Worm (Caenorhabditis elegans): ENCODE data around the gene srh-122.

Gene srh-122

DNA sequence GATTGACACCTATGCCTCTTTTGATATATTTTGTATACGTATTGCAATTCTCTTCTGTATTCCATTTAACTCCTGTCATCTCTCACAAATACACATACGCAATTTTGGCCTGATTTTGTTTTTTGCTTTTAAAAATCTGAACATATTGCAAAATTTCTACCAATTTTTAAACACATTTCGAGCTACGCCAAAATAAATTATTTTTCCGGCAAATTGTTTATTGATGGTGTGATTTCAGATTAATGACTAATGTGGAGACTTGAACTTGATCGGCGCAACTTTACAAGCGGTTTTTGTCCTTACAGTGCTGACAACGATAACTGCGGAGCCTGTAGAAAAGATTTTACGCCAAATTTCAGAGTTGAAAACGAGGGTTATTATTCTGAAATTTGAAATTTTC, 19.3 kb upstream of the srh-122 start:
- TF ChIP-seq syd-9 (tag; optimal IDR thresholded peaks at IDR 0.05) = no peak
- TF ChIP-seq pqm-1 (tag; optimal IDR thresholded peaks at IDR 0.05) = no peak
- TF ChIP-seq Y22D7AL.16 (tag; optimal IDR thresholded peaks at IDR 0.05) = no peak
- TF ChIP-seq C38D4.7 (GFP tag; optimal IDR thresholded peaks at IDR 0.05) = no peak
- no peak for TF ChIP-seq nfya-1 (tag; optimal IDR thresholded peaks at IDR 0.05)
- no peak for TF ChIP-seq unc-3 (GFP tag; conservative IDR thresholded peaks at IDR 0.05)
- no peak for TF ChIP-seq unc-3 (tag; optimal IDR thresholded peaks at IDR 0.05)
- no peak for TF ChIP-seq fkh-10 (GFP tag; optimal IDR thresholded peaks at IDR 0.05)
- no peak for TF ChIP-seq npax-4 (tag; optimal IDR thresholded peaks at IDR 0.05)
- TF ChIP-seq pros-1 (tag; optimal IDR thresholded peaks at IDR 0.05) = no peak
- TF ChIP-seq ceh-48 (tag; optimal IDR thresholded peaks at IDR 0.05) = no peak
- no peak for TF ChIP-seq ceh-24 (tag; optimal IDR thresholded peaks at IDR 0.05)
- no peak for TF ChIP-seq K09A11.1 (tag; optimal IDR thresholded peaks at IDR 0.05; ENCODE audit: insufficient read depth)
- TF ChIP-seq madf-2 (tag; optimal IDR thresholded peaks at IDR 0.05) = no peak
- no peak for TF ChIP-seq hlh-13 (GFP tag; optimal IDR thresholded peaks at IDR 0.05)
- TF ChIP-seq sox-4 (tag; optimal IDR thresholded peaks at IDR 0.05) = no peak

DNA sequence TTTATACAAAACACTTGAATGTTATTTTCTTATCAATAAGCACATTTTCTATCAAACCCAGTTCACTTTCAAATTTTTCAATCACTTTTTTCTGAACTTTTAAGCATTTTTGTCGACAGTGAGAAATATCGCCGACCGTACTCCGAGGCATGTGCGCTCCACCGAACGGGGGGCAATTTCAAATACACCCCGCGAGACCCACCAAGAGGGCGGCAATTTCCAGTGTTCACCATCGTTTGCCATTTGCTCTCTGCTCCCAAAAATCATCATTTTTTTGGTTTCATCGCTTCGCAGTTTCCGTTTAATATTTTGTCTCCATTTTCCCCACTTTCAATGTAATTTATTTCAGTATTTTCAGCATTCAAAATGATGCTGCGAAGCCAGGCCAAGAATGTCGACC, 17.5 kb upstream of the srh-122 start, which contains the start of gene cyb-3:
cyb-3 (plus strand) TSS at position 350 of the 400 bp plus-strand sequence.
- TF ChIP-seq pqm-1 (tag; optimal IDR thresholded peaks at IDR 0.05) = no peak
- TF ChIP-seq unc-3 (GFP tag; conservative IDR thresholded peaks at IDR 0.05) = no peak
- no peak for TF ChIP-seq unc-3 (tag; optimal IDR thresholded peaks at IDR 0.05)
- TF ChIP-seq ceh-31 (tag; optimal IDR thresholded peaks at IDR 0.05) = no peak
- TF ChIP-seq dmd-4 (tag; optimal IDR thresholded peaks at IDR 0.05; ENCODE audit: borderline replicate concordance) = no peak
- no peak for TF ChIP-seq fax-1 (tag; optimal IDR thresholded peaks at IDR 0.05)
- no peak for TF ChIP-seq unc-42 (tag; optimal IDR thresholded peaks at IDR 0.05)
- no peak for TF ChIP-seq hlh-15 (tag; optimal IDR thresholded peaks at IDR 0.05)
- no peak for TF ChIP-seq unc-55 (GFP tag; optimal IDR thresholded peaks at IDR 0.05)
- no peak for TF ChIP-seq nhr-11 (tag; optimal IDR thresholded peaks at IDR 0.05)
- TF ChIP-seq C38D4.7 (GFP tag; optimal IDR thresholded peaks at IDR 0.05) = no peak
- no peak for TF ChIP-seq ceh-6 (GFP tag; optimal IDR thresholded peaks at IDR 0.05)
- no peak for TF ChIP-seq gmeb-2 (tag; optimal IDR thresholded peaks at IDR 0.05)

DNA sequence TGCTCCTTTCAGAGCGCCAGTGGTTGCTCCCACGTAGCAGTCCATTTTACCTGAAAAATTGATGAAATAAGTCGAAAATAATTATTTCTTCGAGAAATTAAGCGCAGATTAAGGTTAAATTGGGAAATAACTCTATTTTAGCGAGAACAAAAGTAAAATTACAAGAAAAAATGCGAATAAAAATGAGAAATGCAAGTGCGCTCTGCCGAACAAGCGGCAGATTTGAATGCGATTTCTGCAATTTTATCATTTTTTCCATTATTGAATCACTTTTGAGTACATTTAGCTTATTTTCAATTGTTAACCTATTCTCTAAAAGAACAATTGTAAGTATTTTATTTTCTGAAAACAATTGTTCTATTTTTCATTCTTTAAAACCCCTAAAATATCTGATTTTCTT, 17.1 kb upstream of the srh-122 start, which contains the start of gene T06E6.1:
T06E6.1 (minus strand) TSS at position 56 of the 400 bp plus-strand sequence.
- TF ChIP-seq ama-1 (optimal IDR thresholded peaks at IDR 0.05) = no peak
- TF ChIP-seq unc-42 (tag; optimal IDR thresholded peaks at IDR 0.05) = no peak
- TF ChIP-seq ceh-9 (tag; optimal IDR thresholded peaks at IDR 0.05) = no peak
- no peak for TF ChIP-seq madf-2 (tag; optimal IDR thresholded peaks at IDR 0.05)
- no peak for TF ChIP-seq pros-1 (tag; optimal IDR thresholded peaks at IDR 0.05)
- no peak for TF ChIP-seq ceh-18 (tag; optimal IDR thresholded peaks at IDR 0.05)

DNA sequence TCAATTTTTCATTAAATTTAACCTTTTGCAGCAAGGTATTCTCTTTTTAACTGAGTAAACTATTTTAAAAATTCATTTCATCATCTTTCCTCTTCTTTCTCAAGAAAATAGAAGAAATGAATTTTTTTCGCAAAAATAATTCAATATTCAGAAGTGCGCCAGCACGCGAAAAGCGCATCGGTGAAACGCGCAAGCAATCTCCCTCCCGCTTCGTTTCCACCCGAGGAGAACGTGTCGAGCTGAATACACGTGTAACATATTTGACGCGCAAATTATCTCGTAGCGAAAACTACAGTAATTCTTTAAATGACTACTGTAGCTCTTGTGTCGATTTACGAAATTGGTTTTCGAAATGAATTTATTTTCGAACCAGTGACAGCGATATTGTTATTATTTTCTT, 14.3 kb upstream of the srh-122 start:
- TF ChIP-seq unc-3 (GFP tag; conservative IDR thresholded peaks at IDR 0.05) (no peak), unc-3 (tag; optimal IDR thresholded peaks at IDR 0.05) (no peak), K02D7.2 (tag; optimal IDR thresholded peaks at IDR 0.05) (no peak), unc-42 (tag; optimal IDR thresholded peaks at IDR 0.05) (peak; percentile 17)

DNA sequence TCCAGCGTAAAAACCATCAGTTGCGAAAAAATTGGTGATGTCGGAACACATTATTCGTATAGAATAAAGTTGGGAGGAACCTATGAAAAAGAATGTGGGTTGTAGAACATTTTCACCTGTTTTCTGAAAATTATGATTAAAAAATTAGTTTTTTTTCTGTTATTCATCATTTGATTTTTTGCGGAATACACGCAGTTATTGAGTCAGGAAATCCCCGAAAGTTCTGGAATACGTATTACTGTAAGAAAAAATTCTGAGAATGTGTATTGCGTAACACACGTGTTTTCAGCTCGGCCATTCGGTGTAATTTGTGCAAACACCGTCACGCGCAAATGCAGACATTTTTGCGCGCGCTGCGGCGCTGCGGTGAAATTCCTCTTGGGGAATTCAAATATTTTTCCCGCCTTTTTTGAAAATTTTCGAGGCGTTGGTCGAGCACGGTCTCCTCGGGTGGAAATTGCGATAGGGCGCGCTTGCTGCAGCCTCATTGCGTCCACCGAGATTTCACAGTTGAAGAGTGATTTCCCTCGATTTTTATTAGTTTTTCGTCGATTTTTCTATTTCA, 11.1 kb upstream of the srh-122 start, which contains the start of gene srh-170:
srh-170 (minus strand) TSS at position 51 of the 565 bp plus-strand sequence.
- TF ChIP-seq pha-4 (tag; optimal IDR thresholded peaks at IDR 0.05) (no peak), ceh-31 (tag; optimal IDR thresholded peaks at IDR 0.05) (no peak), elt-2 (tag; optimal IDR thresholded peaks at IDR 0.05) (peak; percentile 7)

DNA sequence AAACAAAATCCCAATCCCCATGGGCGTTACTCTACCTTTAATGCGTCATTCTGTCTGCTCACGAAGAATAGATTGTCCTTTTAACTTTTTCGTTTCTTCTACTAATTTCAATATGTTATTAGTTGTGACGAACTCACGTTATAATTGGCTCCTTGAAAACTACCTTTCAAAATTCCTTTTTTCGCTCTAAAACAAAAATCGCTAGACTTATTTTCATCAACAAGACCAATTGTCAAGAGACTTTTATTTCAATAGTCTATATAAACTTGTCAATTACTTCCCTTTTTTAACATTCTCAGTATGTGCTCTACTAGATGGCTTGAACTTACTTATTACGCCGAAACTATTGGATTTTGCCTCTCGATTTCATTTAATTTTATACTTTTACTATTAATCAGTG, 6.9 kb upstream of the srh-122 start, which contains the start of gene str-102:
str-102 (plus strand) TSS at position 301 of the 400 bp plus-strand sequence.
- no peak for TF ChIP-seq eyg-1 (tag; optimal IDR thresholded peaks at IDR 0.05)
- TF ChIP-seq pax-1 (tag; optimal IDR thresholded peaks at IDR 0.05) = no peak
- TF ChIP-seq lin-11 (tag; optimal IDR thresholded peaks at IDR 0.05) = no peak
- no peak for TF ChIP-seq sdc-2 (tag; optimal IDR thresholded peaks at IDR 0.05)
- TF ChIP-seq tbx-2 (tag; optimal IDR thresholded peaks at IDR 0.05) = no peak
- no peak for TF ChIP-seq unc-42 (tag; optimal IDR thresholded peaks at IDR 0.05)
- no peak for TF ChIP-seq hlh-30 (tag; optimal IDR thresholded peaks at IDR 0.05; ENCODE audit: insufficient read depth)
- TF ChIP-seq hlh-6 (tag; optimal IDR thresholded peaks at IDR 0.05) = no peak
- TF ChIP-seq hlh-15 (tag; optimal IDR thresholded peaks at IDR 0.05) = no peak
- no peak for TF ChIP-seq Y22D7AL.16 (tag; optimal IDR thresholded peaks at IDR 0.05)
- TF ChIP-seq che-1 (tag; optimal IDR thresholded peaks at IDR 0.05) = no peak
- TF ChIP-seq ceh-31 (tag; optimal IDR thresholded peaks at IDR 0.05) = no peak
- TF ChIP-seq unc-3 (GFP tag; conservative IDR thresholded peaks at IDR 0.05) = no peak
- no peak for TF ChIP-seq unc-3 (tag; optimal IDR thresholded peaks at IDR 0.05)
- no peak for TF ChIP-seq ceh-19 (GFP tag; optimal IDR thresholded peaks at IDR 0.05)
- TF ChIP-seq sox-2 (GFP tag; IDR thresholded peaks at IDR 0.05) = no peak
- no peak for TF ChIP-seq gmeb-2 (tag; optimal IDR thresholded peaks at IDR 0.05)
